Worm (Caenorhabditis elegans) whole organism, L4 larva: ENCODE measurements around the gene srx-50.

Source experiments
- D1046.2 ChIP-seq: fragments of 200-800 bp; sonication (Bioruptor generic); IDR thresholded peaks from 2 replicates; pipeline ENCODE4 v1.3.6; 2022; ENCODE audit warnings: missing genetic modification characterization, missing compliant biosample characterization
- F37D6.2 ChIP-seq: sonication (generic microtip); optimal IDR thresholded peaks from 2 replicates; lab custom pipeline; 2016; ENCODE audit warnings: mild to moderate bottlenecking, missing genetic modification characterization, missing compliant biosample characterization
- F44E2.7 ChIP-seq: fragments of 200-800 bp; sonication (Bioruptor generic); IDR thresholded peaks from 2 replicates; pipeline ENCODE4 v2.1.2; 2022; ENCODE audit warnings: missing genetic modification characterization, missing compliant biosample characterization
- R02D3.7 ChIP-seq: fragments of 150-350 bp; sonication (generic microtip); optimal IDR thresholded peaks from 3 replicates; lab custom pipeline; 2014; ENCODE audit warnings: missing biosample characterization, missing genetic modification characterization
- T20F7.1 ChIP-seq: fragments of 200-800 bp; sonication (Bioruptor generic); optimal IDR thresholded peaks from 2 replicates; lab custom pipeline; 2018; ENCODE audit warnings: mild to moderate bottlenecking, missing genetic modification characterization, missing compliant biosample characterization
- Y105C5A.15 ChIP-seq: fragments of 200-800 bp; sonication (Bioruptor generic); IDR thresholded peaks from 2 replicates; pipeline ENCODE4 v1.3.6; 2022; ENCODE audit warnings: missing genetic modification characterization, missing compliant biosample characterization
- aha-1 ChIP-seq: fragments of 150-350 bp; peaks from one replicate; lab custom pipeline; 2014; ENCODE audit warnings: missing biosample characterization, missing genetic modification characterization
- aly-2 ChIP-seq: sonication (generic microtip); optimal IDR thresholded peaks from 2 replicates; lab custom pipeline; 2018; ENCODE audit warnings: missing biosample characterization, missing genetic modification characterization
- arid-1 ChIP-seq: fragments of 200-800 bp; sonication (Bioruptor generic); conservative IDR thresholded peaks from 2 replicates; pipeline ENCODE4 v1.3.6; 2022; ENCODE audit warnings: missing genetic modification reagents, missing genetic modification characterization, missing compliant biosample characterization
- ceh-20 ChIP-seq: fragments of 200-800 bp; sonication (Bioruptor generic); IDR thresholded peaks from 2 replicates; pipeline ENCODE4 v1.3.6; 2022; ENCODE audit warnings: missing genetic modification reagents, missing genetic modification characterization, missing compliant biosample characterization
- ceh-28 ChIP-seq: fragments of 150-350 bp; optimal IDR thresholded peaks from 2 replicates; lab custom pipeline; 2014; ENCODE audit warnings: missing biosample characterization, missing genetic modification reagents, missing genetic modification characterization
- ceh-82 ChIP-seq: sonication (generic microtip); optimal IDR thresholded peaks from 2 replicates; lab custom pipeline; 2017; ENCODE audit warnings: missing biosample characterization, missing genetic modification characterization
- cey-2 ChIP-seq: sonication (generic microtip); optimal IDR thresholded peaks from 3 replicates; lab custom pipeline; 2017; ENCODE audit warnings: missing genetic modification characterization, mild to moderate bottlenecking, missing compliant biosample characterization, antibody characterized with exemption, borderline replicate concordance; ENCODE audit not compliant: insufficient read depth
- daf-12 ChIP-seq: fragments of 150-350 bp; optimal IDR thresholded peaks from 2 replicates; lab custom pipeline; 2014; ENCODE audit warnings: missing biosample characterization, missing genetic modification reagents, missing genetic modification characterization
- daf-19 ChIP-seq: fragments of 200-800 bp; sonication (Bioruptor generic); conservative IDR thresholded peaks from 2 replicates; pipeline ENCODE4 v1.3.6; 2022; ENCODE audit warnings: missing genetic modification characterization, missing compliant biosample characterization
- dmd-6 ChIP-seq: fragments of 200-800 bp; sonication (Bioruptor generic); IDR thresholded peaks from 2 replicates; pipeline ENCODE4 v1.3.6; 2022; ENCODE audit warnings: missing genetic modification reagents, missing genetic modification characterization, missing compliant biosample characterization
- dpl-1 ChIP-seq: fragments of 150-350 bp; optimal IDR thresholded peaks from 2 replicates; lab custom pipeline; 2014; ENCODE audit warnings: missing biosample characterization, missing genetic modification reagents, missing genetic modification characterization
- duxl-1 ChIP-seq: sonication (generic microtip); optimal IDR thresholded peaks from 2 replicates; lab custom pipeline; 2016; ENCODE audit warnings: mild to moderate bottlenecking, missing genetic modification characterization, moderate library complexity, missing compliant biosample characterization; ENCODE audit not compliant: poor library complexity
- egl-43 ChIP-seq: fragments of 200-800 bp; sonication (Bioruptor generic); IDR thresholded peaks from 2 replicates; pipeline ENCODE4 v1.3.6; 2022; ENCODE audit warnings: missing genetic modification reagents, missing genetic modification characterization, missing compliant biosample characterization
- fos-1 ChIP-seq: fragments of 150-350 bp; optimal IDR thresholded peaks from 2 replicates; lab custom pipeline; 2014; ENCODE audit warnings: missing biosample characterization, missing genetic modification characterization
- gei-8 ChIP-seq: fragments of 200-800 bp; sonication (Bioruptor generic); optimal IDR thresholded peaks from 2 replicates; lab custom pipeline; 2018; ENCODE audit warnings: mild to moderate bottlenecking, missing genetic modification characterization, missing compliant biosample characterization
- hmg-1.1 ChIP-seq: fragments of 200-800 bp; sonication (Bioruptor generic); IDR thresholded peaks from 2 replicates; pipeline ENCODE4 v1.3.6; 2022; ENCODE audit warnings: missing genetic modification reagents, missing genetic modification characterization, missing compliant biosample characterization
- jun-1 ChIP-seq: fragments of 150-350 bp; optimal IDR thresholded peaks from 2 replicates; lab custom pipeline; 2014; ENCODE audit warnings: missing biosample characterization, missing genetic modification reagents, missing genetic modification characterization
- lim-7 ChIP-seq: fragments of 200-800 bp; sonication (Bioruptor generic); IDR thresholded peaks from 2 replicates; pipeline ENCODE4 v1.3.6; 2022; ENCODE audit warnings: missing genetic modification characterization, missing compliant biosample characterization
- lin-38 ChIP-seq: fragments of 200-800 bp; sonication (Bioruptor generic); IDR thresholded peaks from 2 replicates; pipeline ENCODE4 v1.3.6; 2022; ENCODE audit warnings: missing genetic modification reagents, missing genetic modification characterization, missing compliant biosample characterization
- lir-3 ChIP-seq: sonication (generic microtip); optimal IDR thresholded peaks from 2 replicates; lab custom pipeline; 2016; ENCODE audit warnings: mild to moderate bottlenecking, missing genetic modification characterization, missing compliant biosample characterization
- lsy-2 ChIP-seq, 2 experiments: fragments of 150-350 bp in 1 of 2; sonication (generic microtip) in 1 of 2; optimal IDR thresholded peaks; 2 replicates each; lab custom pipeline; 2014 to 2017; ENCODE audit warnings: missing biosample characterization in 2 of 2, missing genetic modification characterization in 2 of 2
- madf-5 ChIP-seq, 2 experiments: fragments of 200-800 bp; sonication (Bioruptor generic); IDR thresholded peaks; 2 replicates each; pipeline ENCODE4 v1.3.6; 2022; ENCODE audit warnings: missing compliant biosample characterization in 2 of 2, missing genetic modification characterization in 2 of 2
- mdl-1 ChIP-seq, 2 experiments: fragments of 150-350 bp in 1 of 2; sonication (generic microtip) in 1 of 2; optimal IDR thresholded peaks; 2 replicates each; lab custom pipeline; 2014 to 2017; ENCODE audit warnings: missing biosample characterization in 2 of 2, missing genetic modification characterization in 2 of 2
- mdt-29 ChIP-seq: fragments of 200-800 bp; sonication (Bioruptor generic); IDR thresholded peaks from 2 replicates; pipeline ENCODE4 v1.3.6; 2022; ENCODE audit warnings: missing genetic modification reagents, missing genetic modification characterization, missing compliant biosample characterization
- mep-1 ChIP-seq: fragments of 150-350 bp; sonication (generic microtip); optimal IDR thresholded peaks from 3 replicates; lab custom pipeline; 2014; ENCODE audit warnings: missing biosample characterization, missing genetic modification characterization
- nhr-11 ChIP-seq: fragments of 150-350 bp; optimal IDR thresholded peaks from 2 replicates; lab custom pipeline; 2014; ENCODE audit warnings: missing biosample characterization, missing genetic modification characterization
- nhr-111 ChIP-seq: fragments of 200-800 bp; sonication (Bioruptor generic); optimal IDR thresholded peaks from 2 replicates; lab custom pipeline; 2018; ENCODE audit warnings: mild to moderate bottlenecking, missing genetic modification characterization, missing compliant biosample characterization
- nhr-237 ChIP-seq: sonication (generic microtip); optimal IDR thresholded peaks from 2 replicates; lab custom pipeline; 2017; ENCODE audit warnings: missing biosample characterization, missing genetic modification characterization
- nhr-25 ChIP-seq: sonication (generic microtip); optimal IDR thresholded peaks from 2 replicates; lab custom pipeline; 2017; ENCODE audit warnings: missing genetic modification characterization, mild to moderate bottlenecking, missing compliant biosample characterization, antibody characterized with exemption, moderate library complexity, borderline replicate concordance; ENCODE audit not compliant: insufficient read depth
- nhr-28 ChIP-seq: fragments of 150-350 bp; optimal IDR thresholded peaks from 2 replicates; lab custom pipeline; 2014; ENCODE audit warnings: missing biosample characterization, missing genetic modification characterization
- nhr-6 ChIP-seq: fragments of 150-350 bp; optimal IDR thresholded peaks from 2 replicates; lab custom pipeline; 2014; ENCODE audit warnings: missing biosample characterization, missing genetic modification characterization
- nhr-76 ChIP-seq: fragments of 150-350 bp; optimal IDR thresholded peaks from 2 replicates; lab custom pipeline; 2014; ENCODE audit warnings: missing biosample characterization, missing genetic modification characterization
- nhr-77 ChIP-seq: fragments of 150-350 bp; optimal IDR thresholded peaks from 2 replicates; lab custom pipeline; 2014; ENCODE audit warnings: missing biosample characterization, missing genetic modification characterization
- php-3 ChIP-seq: fragments of 200-800 bp; sonication (Bioruptor generic); IDR thresholded peaks from 2 replicates; pipeline ENCODE4 v1.3.6; 2022; ENCODE audit warnings: missing genetic modification reagents, missing genetic modification characterization, missing compliant biosample characterization
- rbr-2 ChIP-seq: sonication (generic microtip); optimal IDR thresholded peaks from 2 replicates; lab custom pipeline; 2016; ENCODE audit warnings: missing genotype, missing genetic modification characterization, missing compliant biosample characterization
- sdz-12 ChIP-seq: fragments of 200-800 bp; sonication (Bioruptor generic); optimal IDR thresholded peaks from 2 replicates; lab custom pipeline; 2018; ENCODE audit warnings: mild to moderate bottlenecking, missing genetic modification characterization, missing compliant biosample characterization
- set-16 ChIP-seq: fragments of 200-800 bp; sonication (Bioruptor generic); IDR thresholded peaks from 2 replicates; pipeline ENCODE4 v1.3.6; 2022; ENCODE audit warnings: missing genetic modification reagents, missing genetic modification characterization, missing compliant biosample characterization
- spr-1 ChIP-seq: sonication (generic microtip); optimal IDR thresholded peaks from 2 replicates; lab custom pipeline; 2016; ENCODE audit warnings: mild to moderate bottlenecking, missing genetic modification characterization, missing compliant biosample characterization
- tra-1 ChIP-seq: fragments of 200-800 bp; sonication (Bioruptor generic); IDR thresholded peaks from 2 replicates; pipeline ENCODE4 v1.3.6; 2022; ENCODE audit warnings: missing genetic modification reagents, missing genetic modification characterization, missing compliant biosample characterization
- zfp-2 ChIP-seq: sonication (generic microtip); optimal IDR thresholded peaks from 2 replicates; lab custom pipeline; 2016; ENCODE audit warnings: mild to moderate bottlenecking, missing genetic modification characterization, missing compliant biosample characterization
- zfp-3 ChIP-seq: fragments of 200-800 bp; sonication (Bioruptor generic); conservative IDR thresholded peaks from 2 replicates; pipeline ENCODE4 v1.3.6; 2022; ENCODE audit warnings: missing genetic modification reagents, missing genetic modification characterization, missing compliant biosample characterization
- zip-11 ChIP-seq: fragments of 200-800 bp; sonication (Bioruptor generic); IDR thresholded peaks from 2 replicates; pipeline ENCODE4 v1.3.6; 2022; ENCODE audit warnings: missing genetic modification characterization, missing compliant biosample characterization
- ztf-11 ChIP-seq: fragments of 150-350 bp; optimal IDR thresholded peaks from 2 replicates; lab custom pipeline; 2014; ENCODE audit warnings: missing biosample characterization, missing genetic modification characterization

srx-50 gene

DNA sequence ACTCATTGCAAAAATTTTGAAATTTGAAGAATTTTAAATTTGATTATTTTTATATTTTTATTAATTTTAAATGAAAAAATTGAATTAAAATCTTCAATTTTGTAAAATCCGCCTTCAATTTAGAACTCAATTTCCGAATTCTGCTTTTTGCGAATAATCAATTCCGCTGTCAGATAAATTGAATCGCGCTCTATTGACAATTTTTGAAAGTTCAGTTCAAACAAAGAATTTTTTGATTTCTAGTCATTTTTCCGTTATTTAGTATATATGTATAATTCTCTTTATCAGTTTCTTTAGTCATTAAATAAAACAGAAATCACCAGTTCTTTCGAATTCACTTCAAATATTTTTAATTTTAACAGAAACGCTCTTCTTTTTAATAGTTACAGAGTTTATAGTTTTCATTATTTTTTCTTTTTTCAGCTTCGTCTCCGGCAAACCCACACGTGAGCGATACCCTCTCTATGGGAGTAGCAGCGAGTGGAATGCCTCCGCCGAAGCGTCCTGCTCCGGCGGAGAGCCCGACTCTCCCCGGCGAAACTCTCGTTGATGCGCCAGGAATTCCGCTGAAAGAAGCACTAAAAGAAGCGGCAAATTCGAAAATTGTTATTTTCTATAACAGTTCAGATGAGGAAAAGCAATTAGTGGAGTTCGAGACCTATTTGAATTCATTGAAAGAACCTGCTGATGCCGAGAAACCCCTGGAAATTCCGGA, 44.9 kb upstream of the srx-50 start:
- TF ChIP-seq nhr-6 (tag; lab: Kevin White, UChicago) (no peak), zfp-3 (GFP tag; lab: Robert Waterston, UW) (no peak), nhr-28 (peak; percentile 12), nhr-77 (peak; percentile 34), dpl-1 (GFP tag; lab: Kevin White, UChicago) (peak; percentile 6), hmg-1.1 (GFP tag; lab: Robert Waterston, UW) (no peak), lin-38 (GFP tag; lab: Robert Waterston, UW) (peak; percentile 51), aly-2 (no peak), egl-43 (GFP tag; lab: Robert Waterston, UW) (no peak), set-16 (GFP tag; lab: Robert Waterston, UW) (peak; percentile 77), tra-1 (GFP tag; lab: Robert Waterston, UW) (no peak), cey-2 (tag; lab: Kevin White, UChicago) (no peak), rbr-2 (tag; lab: Kevin White, UChicago) (no peak), ceh-28 (tag; lab: Kevin White, UChicago) (no peak), spr-1 (no peak), F44E2.7 (GFP tag; lab: Robert Waterston, UW) (no peak), R02D3.7 (no peak), T20F7.1 (no peak)

DNA sequence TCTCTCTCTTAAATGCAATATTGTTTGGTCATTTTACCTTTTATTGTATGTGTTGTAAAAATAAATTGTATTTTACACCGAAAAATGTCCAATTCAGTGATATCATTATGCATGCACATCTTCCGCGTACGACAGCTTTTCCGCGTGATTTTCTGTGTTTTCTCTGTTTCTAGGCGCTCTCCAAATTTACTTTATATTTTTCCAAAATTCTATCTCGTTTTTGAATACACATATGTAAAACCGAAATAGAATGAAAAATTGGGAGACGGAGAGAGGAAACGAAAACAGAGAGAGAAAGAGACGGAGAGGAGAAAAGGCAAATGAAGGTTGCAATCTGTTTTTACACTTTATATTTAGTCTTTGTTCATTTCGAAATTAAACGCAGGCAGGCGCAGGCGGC, 41.3 kb upstream of the srx-50 start:
- TF ChIP-seq ceh-82 (no peak), mep-1 (tag; lab: Kevin White, UChicago) (peak; percentile 71), dmd-6 (peak; percentile 21; the same call in 1 of the 2 replicates), nhr-111 (GFP tag; lab: Kevin White, UChicago) (no peak), zip-11 (GFP tag; lab: Robert Waterston, UW) (no peak), jun-1 (no peak), ceh-28 (tag; lab: Kevin White, UChicago) (no peak), rbr-2 (tag; lab: Kevin White, UChicago) (peak; percentile 30), aly-2 (no peak), daf-19 (no peak), T20F7.1 (no peak), Y105C5A.15 (GFP tag; lab: Robert Waterston, UW) (no peak), duxl-1 (no peak), D1046.2 (no peak), nhr-11 (tag; lab: Kevin White, UChicago) (no peak), madf-5 (GFP tag; IDR thresholded peaks at IDR 0.05; lab: Robert Waterston, UW) (no peak), nhr-76 (tag; lab: Kevin White, UChicago) (no peak), gei-8 (no peak), ztf-11 (no peak), spr-1 (no peak), sdz-12 (no peak), F37D6.2 (tag; lab: Kevin White, UChicago) (no peak), nhr-25 (tag; lab: Kevin White, UChicago) (no peak), lir-3 (tag; lab: Kevin White, UChicago) (no peak), aha-1 (tag; lab: Kevin White, UChicago) (peak; percentile 91), ceh-20 (GFP tag; lab: Robert Waterston, UW) (no peak), daf-12 (tag; lab: Kevin White, UChicago) (no peak), lim-7 (GFP tag; lab: Robert Waterston, UW) (no peak), php-3 (no peak), nhr-237 (tag; lab: Kevin White, UChicago) (no peak), arid-1 (no peak), lin-38 (GFP tag; lab: Robert Waterston, UW) (0 out of 2 replicates have a peak, but pooled peaks have one; percentile 14), nhr-6 (tag; lab: Kevin White, UChicago) (no peak), fos-1 (tag; lab: Kevin White, UChicago) (no peak), mdl-1 (tag; optimal IDR thresholded peaks at IDR 0.05; lab: Kevin White, UChicago) (peak in 1 of 2 experiments; percentile 60), lsy-2 (tag; optimal IDR thresholded peaks at IDR 0.05; lab: Kevin White, UChicago) (peak in 1 of 2 experiments; percentile 70), zfp-2 (no peak), mdt-29 (GFP tag; lab: Robert Waterston, UW) (no peak), tra-1 (GFP tag; lab: Robert Waterston, UW) (no peak)
